Worm (Caenorhabditis elegans) whole organism, L4 larva: ENCODE measurements around the gene B0464.6.

ENCODE experiments used
- F10B5.3 ChIP-seq: sonication (generic microtip); optimal IDR thresholded peaks from 2 replicates; lab custom pipeline; 2016; ENCODE audit warnings: mild to moderate bottlenecking, missing genetic modification characterization, missing compliant biosample characterization
- R02D3.7 ChIP-seq: fragments of 150-350 bp; sonication (generic microtip); optimal IDR thresholded peaks from 3 replicates; lab custom pipeline; 2014; ENCODE audit warnings: missing biosample characterization, missing genetic modification characterization
- T20F7.1 ChIP-seq: fragments of 200-800 bp; sonication (Bioruptor generic); optimal IDR thresholded peaks from 2 replicates; lab custom pipeline; 2018; ENCODE audit warnings: mild to moderate bottlenecking, missing genetic modification characterization, missing compliant biosample characterization
- T26A8.4 ChIP-seq: fragments of 200-800 bp; sonication (Bioruptor generic); IDR thresholded peaks from 2 replicates; pipeline ENCODE4 v1.3.6; 2022; ENCODE audit warnings: missing genetic modification characterization, missing compliant biosample characterization
- Y48G9A.11 ChIP-seq: fragments of 200-800 bp; sonication (Bioruptor generic); IDR thresholded peaks from 2 replicates; pipeline ENCODE4 v1.3.6; 2022; ENCODE audit warnings: missing genetic modification reagents, missing genetic modification characterization, missing compliant biosample characterization
- ZK337.2 ChIP-seq: fragments of 200-800 bp; sonication (Bioruptor generic); IDR thresholded peaks from 2 replicates; pipeline ENCODE4 v1.3.6; 2022; ENCODE audit warnings: missing genetic modification reagents, missing genetic modification characterization, missing compliant biosample characterization
- attf-4 ChIP-seq: sonication (generic microtip); optimal IDR thresholded peaks from 3 replicates; lab custom pipeline; 2017; ENCODE audit warnings: missing biosample characterization, missing genetic modification characterization
- ceh-28 ChIP-seq: fragments of 150-350 bp; optimal IDR thresholded peaks from 2 replicates; lab custom pipeline; 2014; ENCODE audit warnings: missing biosample characterization, missing genetic modification reagents, missing genetic modification characterization
- ces-1 ChIP-seq: fragments of 150-350 bp; sonication (generic microtip); optimal IDR thresholded peaks from 4 replicates; lab custom pipeline; 2014; ENCODE audit warnings: missing biosample characterization, missing genetic modification reagents, missing genetic modification characterization
- ctbp-1 ChIP-seq: fragments of 200-800 bp; sonication (Bioruptor generic); IDR thresholded peaks from 2 replicates; pipeline ENCODE4 v1.3.6; 2022; ENCODE audit warnings: missing genetic modification reagents, missing genetic modification characterization, missing compliant biosample characterization
- daf-12 ChIP-seq: fragments of 150-350 bp; optimal IDR thresholded peaks from 2 replicates; lab custom pipeline; 2014; ENCODE audit warnings: missing biosample characterization, missing genetic modification reagents, missing genetic modification characterization
- dmd-8 ChIP-seq: fragments of 200-800 bp; sonication (Bioruptor generic); IDR thresholded peaks from 2 replicates; pipeline ENCODE4 v1.3.6; 2022; ENCODE audit warnings: missing genetic modification characterization, missing compliant biosample characterization
- dmd-9 ChIP-seq: fragments of 200-800 bp; sonication (Bioruptor generic); IDR thresholded peaks from 2 replicates; pipeline ENCODE4 v1.3.6; 2022; ENCODE audit warnings: missing genetic modification reagents, missing genetic modification characterization, missing compliant biosample characterization
- duxl-1 ChIP-seq: sonication (generic microtip); optimal IDR thresholded peaks from 2 replicates; lab custom pipeline; 2016; ENCODE audit warnings: mild to moderate bottlenecking, missing genetic modification characterization, moderate library complexity, missing compliant biosample characterization; ENCODE audit not compliant: poor library complexity
- dve-1 ChIP-seq: sonication (generic microtip); optimal IDR thresholded peaks from 2 replicates; lab custom pipeline; 2017; ENCODE audit warnings: antibody characterized with exemption, mild to moderate bottlenecking, missing genetic modification characterization, missing compliant biosample characterization; ENCODE audit not compliant: insufficient read depth
- gei-8 ChIP-seq: fragments of 200-800 bp; sonication (Bioruptor generic); optimal IDR thresholded peaks from 2 replicates; lab custom pipeline; 2018; ENCODE audit warnings: mild to moderate bottlenecking, missing genetic modification characterization, missing compliant biosample characterization
- hlh-30 ChIP-seq: sonication (generic microtip); optimal IDR thresholded peaks from 2 replicates; lab custom pipeline; 2017; ENCODE audit warnings: antibody characterized with exemption, mild to moderate bottlenecking, missing genetic modification characterization, missing compliant biosample characterization; ENCODE audit not compliant: insufficient read depth
- hmg-1.1 ChIP-seq: fragments of 200-800 bp; sonication (Bioruptor generic); IDR thresholded peaks from 2 replicates; pipeline ENCODE4 v1.3.6; 2022; ENCODE audit warnings: missing genetic modification reagents, missing genetic modification characterization, missing compliant biosample characterization
- jun-1 ChIP-seq: fragments of 150-350 bp; optimal IDR thresholded peaks from 2 replicates; lab custom pipeline; 2014; ENCODE audit warnings: missing biosample characterization, missing genetic modification reagents, missing genetic modification characterization
- lim-7 ChIP-seq: fragments of 200-800 bp; sonication (Bioruptor generic); IDR thresholded peaks from 2 replicates; pipeline ENCODE4 v1.3.6; 2022; ENCODE audit warnings: missing genetic modification characterization, missing compliant biosample characterization
- lin-1 ChIP-seq: fragments of 200-800 bp; sonication (Bioruptor generic); IDR thresholded peaks from 2 replicates; pipeline ENCODE4 v1.3.6; 2022; ENCODE audit warnings: missing genetic modification reagents, missing genetic modification characterization, missing compliant biosample characterization
- lin-13 ChIP-seq: fragments of 150-350 bp; optimal IDR thresholded peaks from 2 replicates; lab custom pipeline; 2014; ENCODE audit warnings: missing biosample characterization, missing genetic modification reagents, missing genetic modification characterization
- lin-15B ChIP-seq: fragments of 150-350 bp; sonication (generic microtip); optimal IDR thresholded peaks from 3 replicates; lab custom pipeline; 2014; ENCODE audit warnings: missing biosample characterization, missing genetic modification characterization
- madf-5 ChIP-seq, 2 experiments: fragments of 200-800 bp; sonication (Bioruptor generic); IDR thresholded peaks; 2 replicates each; pipeline ENCODE4 v1.3.6; 2022; ENCODE audit warnings: missing compliant biosample characterization in 2 of 2, missing genetic modification characterization in 2 of 2
- madf-9 ChIP-seq: fragments of 200-800 bp; sonication (Bioruptor generic); conservative IDR thresholded peaks from 2 replicates; pipeline ENCODE4 v1.3.6; 2022; ENCODE audit warnings: missing genetic modification reagents, missing genetic modification characterization, missing compliant biosample characterization
- mdl-1 ChIP-seq, 2 experiments: fragments of 150-350 bp in 1 of 2; sonication (generic microtip) in 1 of 2; optimal IDR thresholded peaks; 2 replicates each; lab custom pipeline; 2014 to 2017; ENCODE audit warnings: missing biosample characterization in 2 of 2, missing genetic modification characterization in 2 of 2
- mdt-29 ChIP-seq: fragments of 200-800 bp; sonication (Bioruptor generic); IDR thresholded peaks from 2 replicates; pipeline ENCODE4 v1.3.6; 2022; ENCODE audit warnings: missing genetic modification reagents, missing genetic modification characterization, missing compliant biosample characterization
- mes-2 ChIP-seq: sonication (generic microtip); optimal IDR thresholded peaks from 2 replicates; lab custom pipeline; 2016; ENCODE audit warnings: missing genotype, mild to moderate bottlenecking, missing genetic modification characterization, missing compliant biosample characterization; ENCODE audit not compliant: poor library complexity, severe bottlenecking
- nhr-10 ChIP-seq: fragments of 150-350 bp; optimal IDR thresholded peaks from 2 replicates; lab custom pipeline; 2014; ENCODE audit warnings: missing biosample characterization, missing genetic modification characterization
- nhr-102 ChIP-seq: sonication (generic microtip); optimal IDR thresholded peaks from 2 replicates; lab custom pipeline; 2016; ENCODE audit warnings: mild to moderate bottlenecking, missing genetic modification characterization, moderate library complexity, missing compliant biosample characterization
- nhr-25 ChIP-seq: sonication (generic microtip); optimal IDR thresholded peaks from 2 replicates; lab custom pipeline; 2017; ENCODE audit warnings: missing genetic modification characterization, mild to moderate bottlenecking, missing compliant biosample characterization, antibody characterized with exemption, moderate library complexity, borderline replicate concordance; ENCODE audit not compliant: insufficient read depth
- nhr-28 ChIP-seq: fragments of 150-350 bp; optimal IDR thresholded peaks from 2 replicates; lab custom pipeline; 2014; ENCODE audit warnings: missing biosample characterization, missing genetic modification characterization
- nhr-41 ChIP-seq: fragments of 200-800 bp; sonication (Bioruptor generic); IDR thresholded peaks from 2 replicates; pipeline ENCODE4 v1.3.6; 2022; ENCODE audit warnings: missing genetic modification reagents, missing genetic modification characterization, missing compliant biosample characterization
- nhr-6 ChIP-seq: fragments of 150-350 bp; optimal IDR thresholded peaks from 2 replicates; lab custom pipeline; 2014; ENCODE audit warnings: missing biosample characterization, missing genetic modification characterization
- pqm-1 ChIP-seq: sonication (generic microtip); optimal IDR thresholded peaks from 2 replicates; lab custom pipeline; 2017; ENCODE audit warnings: missing biosample characterization, missing genetic modification characterization
- rbr-2 ChIP-seq: sonication (generic microtip); optimal IDR thresholded peaks from 2 replicates; lab custom pipeline; 2016; ENCODE audit warnings: missing genotype, missing genetic modification characterization, missing compliant biosample characterization
- saeg-2 ChIP-seq: fragments of 200-800 bp; sonication (Bioruptor generic); IDR thresholded peaks from 2 replicates; pipeline ENCODE4 v1.3.6; 2022; ENCODE audit warnings: missing genetic modification reagents, missing genetic modification characterization, missing compliant biosample characterization
- sdz-12 ChIP-seq: fragments of 200-800 bp; sonication (Bioruptor generic); optimal IDR thresholded peaks from 2 replicates; lab custom pipeline; 2018; ENCODE audit warnings: mild to moderate bottlenecking, missing genetic modification characterization, missing compliant biosample characterization
- skn-1 ChIP-seq: fragments of 150-350 bp; optimal IDR thresholded peaks from 2 replicates; lab custom pipeline; 2014; ENCODE audit warnings: missing biosample characterization, missing genetic modification characterization
- snpc-1.2 ChIP-seq: fragments of 200-800 bp; sonication (Bioruptor generic); IDR thresholded peaks from 2 replicates; pipeline ENCODE4 v1.3.6; 2022; ENCODE audit warnings: missing genetic modification reagents, missing genetic modification characterization, missing compliant biosample characterization
- unc-62 ChIP-seq, 3 experiments: fragments of 150-350 bp in 1 of 3; sonication (generic microtip); optimal IDR thresholded peaks in 2 of 3; peaks in 1 of 3; 1 replicate in 1 of 3; 2 replicates in 2 of 3; lab custom pipeline; 2014 to 2017; ENCODE audit warnings: missing biosample characterization in 3 of 3, missing genetic modification characterization in 3 of 3, missing genetic modification reagents in 3 of 3, missing genotype in 1 of 3
- zag-1 ChIP-seq: fragments of 150-350 bp; optimal IDR thresholded peaks from 2 replicates; lab custom pipeline; 2014; ENCODE audit warnings: missing biosample characterization, missing genetic modification characterization
- zfp-3 ChIP-seq: fragments of 200-800 bp; sonication (Bioruptor generic); conservative IDR thresholded peaks from 2 replicates; pipeline ENCODE4 v1.3.6; 2022; ENCODE audit warnings: missing genetic modification reagents, missing genetic modification characterization, missing compliant biosample characterization
- zip-11 ChIP-seq: fragments of 200-800 bp; sonication (Bioruptor generic); IDR thresholded peaks from 2 replicates; pipeline ENCODE4 v1.3.6; 2022; ENCODE audit warnings: missing genetic modification characterization, missing compliant biosample characterization
- ztf-11 ChIP-seq: fragments of 150-350 bp; optimal IDR thresholded peaks from 2 replicates; lab custom pipeline; 2014; ENCODE audit warnings: missing biosample characterization, missing genetic modification characterization

The B0464.6 gene

ce11 chrIII:9509764-9510370, 44.1 kb upstream of the B0464.6 start (continued):
- TF ChIP-seq zfp-3 (GFP tag; lab: Robert Waterston, UW) (peak; percentile 65; the same call in 1 of the 2 replicates), lin-13 (GFP tag; lab: Kevin White, UChicago) (peak; percentile 38), daf-12 (tag; lab: Kevin White, UChicago) (no peak), lin-15B (tag; lab: Kevin White, UChicago) (no peak), skn-1 (tag; lab: Kevin White, UChicago) (no peak), mes-2 (peak; percentile 11), ctbp-1 (GFP tag; lab: Robert Waterston, UW) (peak; percentile 55), mdl-1 (tag; optimal IDR thresholded peaks at IDR 0.05; lab: Kevin White, UChicago) (no peak), dve-1 (tag; lab: Kevin White, UChicago) (peak; percentile 6), snpc-1.2 (no peak), madf-9 (GFP tag; lab: Robert Waterston, UW) (no peak), dmd-8 (GFP tag; lab: Robert Waterston, UW) (no peak), F10B5.3 (peak; percentile 23), ceh-28 (tag; lab: Kevin White, UChicago) (no peak), ces-1 (GFP tag; lab: Kevin White, UChicago) (peak; percentile 41), lin-1 (GFP tag; lab: Robert Waterston, UW) (peak; percentile 36; the same call in 1 of the 2 replicates), pqm-1 (tag; lab: Kevin White, UChicago) (no peak), lim-7 (peak; percentile 61), zip-11 (no peak), attf-4 (tag; lab: Kevin White, UChicago) (no peak), sdz-12 (GFP tag; lab: Kevin White, UChicago) (peak; percentile 68), jun-1 (tag; lab: Kevin White, UChicago) (no peak), hmg-1.1 (GFP tag; lab: Robert Waterston, UW) (0 out of 2 replicates have a peak, but pooled peaks have one; percentile 11), hlh-30 (tag; lab: Kevin White, UChicago) (no peak), nhr-25 (tag; lab: Kevin White, UChicago) (peak; percentile 9), nhr-6 (tag; lab: Kevin White, UChicago) (peak; percentile 30), nhr-41 (GFP tag; lab: Robert Waterston, UW) (no peak), Y48G9A.11 (GFP tag; lab: Robert Waterston, UW) (0 out of 2 replicates have a peak, but pooled peaks have one; percentile 24), ztf-11 (tag; lab: Kevin White, UChicago) (no peak), ZK337.2 (GFP tag; lab: Robert Waterston, UW) (no peak), saeg-2 (GFP tag; lab: Robert Waterston, UW) (peak; percentile 74), nhr-28 (no peak), unc-62 (GFP tag; optimal IDR thresholded peaks at IDR 0.05 in 1 of 2; lab: Kevin White, UChicago) (no peak), unc-62 (tag; optimal IDR thresholded peaks at IDR 0.05; lab: Kevin White, UChicago) (no peak), gei-8 (no peak), T20F7.1 (GFP tag; lab: Kevin White, UChicago) (peak; percentile 55), rbr-2 (peak; percentile 4), zag-1 (no peak), R02D3.7 (tag; lab: Kevin White, UChicago) (no peak), duxl-1 (tag; lab: Kevin White, UChicago) (no peak), T26A8.4 (GFP tag; lab: Robert Waterston, UW) (peak; percentile 67; the same call in 1 of the 2 replicates), mdt-29 (no peak), nhr-102 (tag; lab: Kevin White, UChicago) (peak; percentile 57), dmd-9 (GFP tag; lab: Robert Waterston, UW) (0 out of 2 replicates have a peak, but pooled peaks have one; percentile 10), nhr-10 (tag; lab: Kevin White, UChicago) (no peak), madf-5 (GFP tag; IDR thresholded peaks at IDR 0.05; lab: Robert Waterston, UW) (0 out of 4 replicates have a peak, but pooled peaks of 1 of the 2 experiments have one; percentile 17)
- TF ChIP-seq, all 104 proteins: peak for 32
